Worm (Caenorhabditis elegans) whole organism, L1 larva: Measurements from ENCODE around the gene ostf-4.

Experiments
- C16A3.4 ChIP-seq: fragments of 150-350 bp; optimal IDR thresholded peaks from 2 replicates; lab custom pipeline; 2014; ENCODE audit warnings: missing biosample characterization, missing genetic modification characterization
- C34B4.2 ChIP-seq: sonication (generic microtip); optimal IDR thresholded peaks from 2 replicates; lab custom pipeline; 2017; ENCODE audit warnings: mild to moderate bottlenecking, missing genetic modification characterization, missing compliant biosample characterization
- aha-1 ChIP-seq: fragments of 150-350 bp; optimal IDR thresholded peaks from 2 replicates; lab custom pipeline; 2014; ENCODE audit warnings: missing biosample characterization, missing genetic modification characterization
- ama-1 ChIP-seq: fragments of 150-350 bp; optimal IDR thresholded peaks from 2 replicates; lab custom pipeline; 2014
- ceh-88 ChIP-seq: fragments of 200-800 bp; sonication (Bioruptor generic); IDR thresholded peaks from 2 replicates; pipeline ENCODE4 v1.3.6; 2022; ENCODE audit warnings: missing genetic modification characterization, missing compliant biosample characterization
- ces-1 ChIP-seq: fragments of 150-350 bp; optimal IDR thresholded peaks from 2 replicates; lab custom pipeline; 2014; ENCODE audit warnings: missing biosample characterization, missing genetic modification reagents, missing genetic modification characterization
- dpl-1 ChIP-seq, 3 experiments: fragments of 150-350 bp in 2 of 3; sonication (generic microtip) in 1 of 3; optimal IDR thresholded peaks; 2 replicates each; lab custom pipeline; 2014 to 2017; ENCODE audit warnings: missing biosample characterization in 3 of 3, missing genetic modification characterization in 3 of 3, missing genetic modification reagents in 3 of 3
- efl-1 ChIP-seq, 4 experiments: fragments of 150-350 bp; optimal IDR thresholded peaks in 3 of 4; peaks in 1 of 4; 1 replicate in 1 of 4; 2 replicates in 3 of 4; lab custom pipeline; 2014; ENCODE audit warnings: missing biosample characterization in 2 of 4, missing genetic modification characterization in 2 of 4, missing genetic modification reagents in 2 of 4
- efl-3 ChIP-seq: fragments of 200-800 bp; sonication (Bioruptor generic); optimal IDR thresholded peaks from 2 replicates; lab custom pipeline; 2018; ENCODE audit warnings: mild to moderate bottlenecking, missing genetic modification characterization, missing compliant biosample characterization
- egl-13 ChIP-seq: sonication (generic microtip); optimal IDR thresholded peaks from 2 replicates; lab custom pipeline; 2016; ENCODE audit warnings: missing genotype, missing genetic modification reagents, missing genetic modification characterization, missing compliant biosample characterization
- egl-27 ChIP-seq, 2 experiments: fragments of 150-350 bp in 1 of 2; sonication (generic microtip); optimal IDR thresholded peaks; 3 replicates each; lab custom pipeline; 2017 to 2018; ENCODE audit warnings: missing biosample characterization in 2 of 2, missing genetic modification characterization in 2 of 2, missing genetic modification reagents in 2 of 2
- elt-3 ChIP-seq, 6 experiments: fragments of 150-350 bp in 1 of 6; sonication (generic microtip); optimal IDR thresholded peaks; 2 replicates each; lab custom pipeline; 2017 to 2018; ENCODE audit warnings: missing biosample characterization in 6 of 6, missing genetic modification characterization in 6 of 6, inconsistent platforms in 1 of 6
- ets-5 ChIP-seq: fragments of 200-800 bp; sonication (Bioruptor generic); IDR thresholded peaks from 2 replicates; pipeline ENCODE4 v1.3.6; 2022; ENCODE audit warnings: missing genetic modification characterization, missing compliant biosample characterization
- fkh-10 ChIP-seq: sonication (generic microtip); optimal IDR thresholded peaks from 2 replicates; lab custom pipeline; 2017; ENCODE audit warnings: missing biosample characterization, missing genetic modification reagents, missing genetic modification characterization
- fkh-8 ChIP-seq: sonication (generic microtip); optimal IDR thresholded peaks from 2 replicates; lab custom pipeline; 2016; ENCODE audit warnings: mild to moderate bottlenecking, missing genetic modification characterization, missing compliant biosample characterization
- hlh-17 ChIP-seq: fragments of 200-800 bp; sonication (Bioruptor generic); optimal IDR thresholded peaks from 2 replicates; lab custom pipeline; 2018; ENCODE audit warnings: missing genetic modification characterization, mild to moderate bottlenecking, missing compliant biosample characterization, moderate library complexity, borderline replicate concordance
- irx-1 ChIP-seq: sonication (generic microtip); optimal IDR thresholded peaks from 2 replicates; lab custom pipeline; 2016; ENCODE audit warnings: missing genetic modification characterization, missing compliant biosample characterization
- jun-1 ChIP-seq: fragments of 150-350 bp; optimal IDR thresholded peaks from 2 replicates; lab custom pipeline; 2014; ENCODE audit warnings: missing biosample characterization, missing genetic modification reagents, missing genetic modification characterization
- lin-14 ChIP-seq: fragments of 200-800 bp; sonication (Bioruptor generic); optimal IDR thresholded peaks from 2 replicates; lab custom pipeline; 2018; ENCODE audit warnings: mild to moderate bottlenecking, missing genetic modification characterization, moderate library complexity, missing compliant biosample characterization
- lin-15B ChIP-seq: fragments of 150-350 bp; sonication (generic microtip); optimal IDR thresholded peaks from 3 replicates; lab custom pipeline; 2014; ENCODE audit warnings: missing biosample characterization, missing genetic modification characterization
- lir-3 ChIP-seq: sonication (generic microtip); optimal IDR thresholded peaks from 2 replicates; lab custom pipeline; 2016; ENCODE audit warnings: mild to moderate bottlenecking, missing genetic modification characterization, moderate library complexity, missing compliant biosample characterization; ENCODE audit not compliant: poor library complexity
- lsy-2 ChIP-seq, 2 experiments: fragments of 150-350 bp; optimal IDR thresholded peaks; 2 replicates each; lab custom pipeline; 2014; ENCODE audit warnings: missing biosample characterization in 2 of 2, missing genetic modification characterization in 2 of 2
- mdl-1 ChIP-seq, 2 experiments: fragments of 150-350 bp; optimal IDR thresholded peaks; 2 replicates each; lab custom pipeline; 2014 to 2017; ENCODE audit warnings: missing biosample characterization in 2 of 2, missing genetic modification characterization in 2 of 2, inconsistent platforms in 1 of 2
- nhr-12 ChIP-seq: sonication (generic microtip); optimal IDR thresholded peaks from 2 replicates; lab custom pipeline; 2017; ENCODE audit warnings: missing biosample characterization, missing genetic modification characterization
- nhr-19 ChIP-seq: fragments of 200-800 bp; sonication (Bioruptor generic); conservative IDR thresholded peaks from 2 replicates; pipeline ENCODE4 v1.3.6; 2022; ENCODE audit warnings: missing genetic modification characterization, missing compliant biosample characterization
- nhr-28 ChIP-seq: fragments of 150-350 bp; optimal IDR thresholded peaks from 2 replicates; lab custom pipeline; 2014; ENCODE audit warnings: missing biosample characterization, missing genetic modification characterization
- nhr-47 ChIP-seq: sonication (generic microtip); optimal IDR thresholded peaks from 2 replicates; lab custom pipeline; 2016; ENCODE audit warnings: mild to moderate bottlenecking, missing genetic modification characterization, moderate library complexity, missing compliant biosample characterization
- nhr-71 ChIP-seq: sonication (generic microtip); optimal IDR thresholded peaks from 2 replicates; lab custom pipeline; 2016; ENCODE audit warnings: mild to moderate bottlenecking, missing genetic modification characterization, moderate library complexity, missing compliant biosample characterization
- nhr-76 ChIP-seq: sonication (generic microtip); optimal IDR thresholded peaks from 2 replicates; lab custom pipeline; 2017; ENCODE audit warnings: missing biosample characterization, missing genetic modification characterization
- nhr-77 ChIP-seq: fragments of 150-350 bp; optimal IDR thresholded peaks from 2 replicates; lab custom pipeline; 2014; ENCODE audit warnings: missing biosample characterization, missing genetic modification characterization
- nhr-84 ChIP-seq: sonication (generic microtip); optimal IDR thresholded peaks from 2 replicates; lab custom pipeline; 2017; ENCODE audit warnings: missing biosample characterization, missing genetic modification characterization
- nhr-85 ChIP-seq: sonication (generic microtip); peaks from one replicate; lab custom pipeline; 2016; ENCODE audit warnings: missing genetic modification characterization, inconsistent platforms, missing compliant biosample characterization
- nhr-90 ChIP-seq: sonication (generic microtip); optimal IDR thresholded peaks from 2 replicates; lab custom pipeline; 2016; ENCODE audit warnings: mild to moderate bottlenecking, missing genetic modification characterization, missing compliant biosample characterization; ENCODE audit not compliant: poor library complexity
- pax-3 ChIP-seq: fragments of 200-800 bp; sonication (Bioruptor generic); optimal IDR thresholded peaks from 2 replicates; lab custom pipeline; 2018; ENCODE audit warnings: mild to moderate bottlenecking, missing genetic modification characterization, moderate library complexity, missing compliant biosample characterization
- pqm-1 ChIP-seq: sonication (generic microtip); optimal IDR thresholded peaks from 3 replicates; lab custom pipeline; 2017; ENCODE audit warnings: missing biosample characterization, missing genetic modification characterization
- snu-23 ChIP-seq: sonication (generic microtip); optimal IDR thresholded peaks from 2 replicates; lab custom pipeline; 2016; ENCODE audit warnings: missing genetic modification characterization, missing compliant biosample characterization
- sox-4 ChIP-seq: sonication (generic microtip); optimal IDR thresholded peaks from 2 replicates; lab custom pipeline; 2016; ENCODE audit warnings: missing genetic modification characterization, missing compliant biosample characterization
- sptf-1 ChIP-seq: fragments of 150-350 bp; optimal IDR thresholded peaks from 2 replicates; lab custom pipeline; 2014; ENCODE audit warnings: missing biosample characterization, missing genetic modification characterization
- swsn-7 ChIP-seq: sonication (generic microtip); optimal IDR thresholded peaks from 2 replicates; lab custom pipeline; 2016; ENCODE audit warnings: missing genetic modification characterization, missing compliant biosample characterization
- tbx-2 ChIP-seq: sonication (generic microtip); optimal IDR thresholded peaks from 2 replicates; lab custom pipeline; 2016; ENCODE audit warnings: missing genetic modification characterization, missing compliant biosample characterization
- tlp-1 ChIP-seq: fragments of 150-350 bp; optimal IDR thresholded peaks from 2 replicates; lab custom pipeline; 2014; ENCODE audit warnings: missing biosample characterization, missing genetic modification characterization
- unc-130 ChIP-seq: fragments of 150-350 bp; optimal IDR thresholded peaks from 2 replicates; lab custom pipeline; 2017; ENCODE audit warnings: missing biosample characterization, missing genetic modification characterization, inconsistent platforms
- unc-30 ChIP-seq: sonication (generic microtip); optimal IDR thresholded peaks from 2 replicates; lab custom pipeline; 2017; ENCODE audit warnings: missing biosample characterization, missing genetic modification characterization
- vab-15 ChIP-seq: sonication (generic microtip); optimal IDR thresholded peaks from 2 replicates; lab custom pipeline; 2017; ENCODE audit warnings: missing genotype, mild to moderate bottlenecking, missing genetic modification characterization, missing compliant biosample characterization
- xbp-1 ChIP-seq: sonication (generic microtip); optimal IDR thresholded peaks from 2 replicates; lab custom pipeline; 2016; ENCODE audit warnings: missing genetic modification characterization, missing compliant biosample characterization

ostf-4 gene

ce11 chrIII:10296904-10297303 lies 21.5 kb downstream of the ostf-4 start:
- no peak for TF ChIP-seq ces-1 (GFP tag; lab: Kevin White, UChicago)
- no peak for TF ChIP-seq nhr-76 (tag; lab: Kevin White, UChicago)
- no peak for TF ChIP-seq egl-13 (tag; lab: Kevin White, UChicago)
- no peak for TF ChIP-seq nhr-28 (tag; lab: Kevin White, UChicago)
- TF ChIP-seq nhr-12 (tag; lab: Kevin White, UChicago): no peak
- TF ChIP-seq tlp-1: no peak
- TF ChIP-seq hlh-17 (GFP tag; lab: Kevin White, UChicago): no peak
- TF ChIP-seq nhr-85 (tag; lab: Kevin White, UChicago): peak; percentile 67
- no peak for TF ChIP-seq irx-1 (tag; lab: Kevin White, UChicago)
- TF ChIP-seq pax-3 (tag; lab: Kevin White, UChicago): no peak
- no peak for TF ChIP-seq sptf-1 (tag; lab: Kevin White, UChicago)
- peak in 1 of 6 experiments; percentile 5 for TF ChIP-seq elt-3 (tag; optimal IDR thresholded peaks at IDR 0.05; lab: Kevin White, UChicago)
- TF ChIP-seq sox-4: no peak

- TF ChIP-seq ama-1 (lab: Kevin White, UChicago): no peak
- no peak for TF ChIP-seq fkh-8 (tag; lab: Kevin White, UChicago)
- TF ChIP-seq tlp-1: no peak
- TF ChIP-seq nhr-71 (tag; lab: Kevin White, UChicago): no peak
- TF ChIP-seq nhr-19: no peak
- no peak for TF ChIP-seq unc-130
- no peak for TF ChIP-seq pqm-1 (tag; lab: Kevin White, UChicago)
- no peak for TF ChIP-seq C34B4.2
- no peak for TF ChIP-seq nhr-47 (tag; lab: Kevin White, UChicago)
- TF ChIP-seq fkh-10: no peak
- TF ChIP-seq ceh-88 (GFP tag; lab: Robert Waterston, UW): no peak
- no peak for TF ChIP-seq nhr-77 (tag; lab: Kevin White, UChicago)
- no peak for TF ChIP-seq nhr-12 (tag; lab: Kevin White, UChicago)
- TF ChIP-seq ets-5 (GFP tag; lab: Robert Waterston, UW): no peak
- no peak for TF ChIP-seq swsn-7 (tag; lab: Kevin White, UChicago)
Observed at ce11 chrIII:10294837-10295236, 23.5 kb downstream of the ostf-4 start, which contains the start of gene vglu-2. vglu-2 (plus strand) TSS chrIII:10295137.

- TF ChIP-seq efl-3 (GFP tag; lab: Kevin White, UChicago): no peak
- TF ChIP-seq tbx-2 (tag; lab: Kevin White, UChicago): no peak
- TF ChIP-seq mdl-1 (tag; optimal IDR thresholded peaks at IDR 0.05; lab: Kevin White, UChicago): no peak
- no peak for TF ChIP-seq lin-14 (GFP tag; lab: Kevin White, UChicago)
- no peak for TF ChIP-seq nhr-84 (tag; lab: Kevin White, UChicago)
- no peak for TF ChIP-seq unc-30 (tag; lab: Kevin White, UChicago)
- no peak for TF ChIP-seq C34B4.2
- TF ChIP-seq C16A3.4 (tag; lab: Kevin White, UChicago): no peak
- no peak for TF ChIP-seq ets-5 (GFP tag; lab: Robert Waterston, UW)
- TF ChIP-seq jun-1: no peak
- TF ChIP-seq lin-15B (tag; lab: Kevin White, UChicago): no peak
- no peak for TF ChIP-seq vab-15
- TF ChIP-seq aha-1: no peak
Observed at ce11 chrIII:10293946-10294345, 24.4 kb downstream of the ostf-4 start.

DNA sequence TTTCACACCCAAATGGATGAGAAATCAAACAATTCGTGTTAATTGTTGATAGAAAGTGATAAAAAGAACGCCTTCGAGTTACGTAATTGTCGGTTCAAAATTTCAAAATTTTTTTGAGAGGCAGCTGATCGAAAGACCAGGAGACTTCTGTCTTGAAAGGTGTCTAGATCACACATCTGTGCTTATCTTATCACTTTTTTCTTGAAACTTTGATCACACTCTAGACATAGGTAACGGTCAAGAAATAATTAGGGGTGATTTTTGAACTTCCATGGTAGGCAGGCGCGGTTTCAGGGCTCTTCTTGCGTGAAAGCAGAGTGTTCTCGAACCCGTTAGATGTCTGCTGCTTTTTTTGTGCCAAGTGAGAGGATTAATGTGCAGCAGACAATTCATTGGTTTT lies 25.0 kb downstream of the ostf-4 start:
- TF ChIP-seq nhr-85 (tag; lab: Kevin White, UChicago) (peak; percentile 72), ceh-88 (GFP tag; lab: Robert Waterston, UW) (no peak), elt-3 (tag; optimal IDR thresholded peaks at IDR 0.05; lab: Kevin White, UChicago) (peak in 2 of 6 experiments; percentile 32 to 78)

DNA sequence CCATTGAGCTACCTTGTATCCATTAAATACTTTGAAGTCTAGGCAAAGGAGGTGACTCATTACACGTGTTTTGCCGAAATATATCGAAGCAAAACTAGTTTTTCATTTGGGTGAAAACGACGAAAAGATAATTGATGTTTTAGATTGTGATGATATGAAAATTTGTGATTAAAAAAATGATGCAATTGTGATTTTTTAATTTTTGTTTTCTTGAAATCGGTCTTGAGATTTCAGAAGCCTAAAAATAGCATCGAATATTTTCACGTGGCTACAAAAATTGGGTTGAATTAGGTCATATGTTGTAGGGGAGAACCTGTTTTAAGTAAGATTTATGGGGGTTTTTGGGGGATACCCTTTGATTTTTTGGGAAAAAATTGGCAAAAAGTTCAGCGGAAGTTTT lies 27.8 kb downstream of the ostf-4 start:
- TF ChIP-seq egl-27 (tag; optimal IDR thresholded peaks at IDR 0.05; lab: Kevin White, UChicago) (no peak), snu-23 (GFP tag; lab: Kevin White, UChicago) (peak; percentile 3), efl-1 (optimal IDR thresholded peaks at IDR 0.05; lab: Kevin White, UChicago) (no peak), efl-1 (GFP tag; optimal IDR thresholded peaks at IDR 0.05 in 1 of 2; lab: Kevin White, UChicago) (peak in 1 of 2 experiments; percentile 93), vab-15 (peak; percentile 60), xbp-1 (no peak), lir-3 (tag; lab: Kevin White, UChicago) (no peak), nhr-19 (no peak), ets-5 (GFP tag; lab: Robert Waterston, UW) (no peak), efl-3 (GFP tag; lab: Kevin White, UChicago) (no peak), C34B4.2 (no peak), sptf-1 (tag; lab: Kevin White, UChicago) (no peak), lsy-2 (tag; optimal IDR thresholded peaks at IDR 0.05; lab: Kevin White, UChicago) (no peak), nhr-90 (tag; lab: Kevin White, UChicago) (no peak), dpl-1 (GFP tag; optimal IDR thresholded peaks at IDR 0.05; lab: Kevin White, UChicago) (no peak), fkh-8 (tag; lab: Kevin White, UChicago) (no peak), mdl-1 (tag; optimal IDR thresholded peaks at IDR 0.05; lab: Kevin White, UChicago) (no peak)
